Worm (Caenorhabditis elegans) whole organism, early embryonic: ENCODE measurements around the gene T16H12.9.

ENCODE experiments used
- aly-1 ChIP-seq: sonication (generic microtip); optimal IDR thresholded peaks from 2 replicates; lab custom pipeline; 2016; ENCODE audit warnings: missing genetic modification characterization, missing compliant biosample characterization
- ama-1 ChIP-seq: fragments of 150-350 bp; optimal IDR thresholded peaks from 2 replicates; lab custom pipeline; 2014
- ceh-13 ChIP-seq: fragments of 200-800 bp; sonication (Bioruptor generic); optimal IDR thresholded peaks from 2 replicates; lab custom pipeline; 2018; ENCODE audit warnings: mild to moderate bottlenecking, missing genetic modification characterization, missing compliant biosample characterization
- ceh-36 ChIP-seq: sonication (generic microtip); optimal IDR thresholded peaks from 2 replicates; lab custom pipeline; 2016; ENCODE audit warnings: missing genetic modification characterization, inconsistent platforms, missing compliant biosample characterization
- flt-1 ChIP-seq: fragments of 200-800 bp; sonication (Bioruptor generic); IDR thresholded peaks from 2 replicates; pipeline ENCODE4 v1.3.6; 2022; ENCODE audit warnings: missing genetic modification characterization, missing compliant biosample characterization
- pes-1 ChIP-seq: fragments of 200-800 bp; sonication (Bioruptor generic); IDR thresholded peaks from 2 replicates; pipeline ENCODE4 v1.3.6; 2022; ENCODE audit warnings: missing genetic modification reagents, missing genetic modification characterization, missing compliant biosample characterization
- scrt-1 ChIP-seq: fragments of 200-800 bp; sonication (Bioruptor generic); IDR thresholded peaks from 2 replicates; pipeline ENCODE4 v1.3.6; 2022; ENCODE audit warnings: missing genetic modification characterization, missing compliant biosample characterization
- sea-1 ChIP-seq: fragments of 200-800 bp; sonication (Bioruptor generic); conservative IDR thresholded peaks from 2 replicates; pipeline ENCODE4 v1.3.6; 2022; ENCODE audit warnings: missing genetic modification characterization, missing compliant biosample characterization
- tbx-37 ChIP-seq: fragments of 200-800 bp; sonication (Bioruptor generic); conservative IDR thresholded peaks from 2 replicates; pipeline ENCODE4 v1.3.6; 2022; ENCODE audit warnings: missing genetic modification reagents, missing genetic modification characterization, missing compliant biosample characterization

- no peak for TF ChIP-seq tbx-37 (GFP tag; lab: Robert Waterston, UW)
- TF ChIP-seq ama-1 (lab: Kevin White, UChicago): no peak
- TF ChIP-seq ceh-13 (GFP tag; lab: Kevin White, UChicago): no peak
- no peak for TF ChIP-seq sea-1
- TF ChIP-seq flt-1 (GFP tag; lab: Robert Waterston, UW): no peak
- TF ChIP-seq pes-1: no peak
- TF ChIP-seq ceh-36 (tag; lab: Kevin White, UChicago): no peak
- TF ChIP-seq aly-1 (tag; lab: Kevin White, UChicago): no peak
- TF ChIP-seq scrt-1: no peak
Measured at ce11 chrIII:10106390-10106789, 2.7 kb upstream of the T16H12.9 start, which contains the start of gene srt-55.
